Fruit fly (Drosophila melanogaster) whole organism, embryonic: ENCODE measurements around the gene Actbeta.
A peak's percentile ranks its signal among the peaks of the same experiment; 100 is the strongest.

Experiments
- Asciz ChIP-seq: fragments of 200-800 bp; sonication (Bioruptor generic); optimal IDR thresholded peaks from 2 replicates; lab custom pipeline; 2017; ENCODE audit warnings: missing biosample characterization, mild to moderate bottlenecking, missing genetic modification characterization, missing genetic modification reagents
- Blimp-1 ChIP-seq: fragments of 200-800 bp; sonication (Bioruptor generic); optimal IDR thresholded peaks from 3 replicates; lab custom pipeline; 2018; ENCODE audit warnings: missing biosample characterization, missing genetic modification characterization, mild to moderate bottlenecking, moderate library complexity, missing genetic modification reagents
- CG1024 ChIP-seq: fragments of 200-800 bp; sonication (Bioruptor generic); IDR thresholded peaks from 2 replicates; pipeline ENCODE4 v1.3.6; 2022; ENCODE audit warnings: missing biosample characterization, missing genetic modification characterization
- CG10366 ChIP-seq: fragments of 200-800 bp; sonication (Bioruptor generic); IDR thresholded peaks from 2 replicates; pipeline ENCODE4 v1.3.6; 2022; ENCODE audit warnings: missing biosample characterization, missing genetic modification characterization
- CG10654 ChIP-seq: fragments of 200-800 bp; sonication (Bioruptor generic); optimal IDR thresholded peaks from 2 replicates; lab custom pipeline; 2016; ENCODE audit warnings: missing biosample characterization, missing genetic modification characterization
- CG11723 ChIP-seq: fragments of 200-800 bp; sonication (Bioruptor generic); optimal IDR thresholded peaks from 2 replicates; lab custom pipeline; 2017; ENCODE audit warnings: missing biosample characterization, mild to moderate bottlenecking, missing genetic modification characterization
- CG14014 ChIP-seq: fragments of 200-800 bp; sonication (Bioruptor generic); IDR thresholded peaks from 2 replicates; pipeline ENCODE4 v1.3.6; 2022; ENCODE audit warnings: missing biosample characterization, missing genetic modification characterization
- CG1529 ChIP-seq: fragments of 200-800 bp; sonication (Bioruptor generic); optimal IDR thresholded peaks from 3 replicates; lab custom pipeline; 2018; ENCODE audit warnings: missing biosample characterization, missing genetic modification characterization
- CG16815 ChIP-seq: fragments of 200-800 bp; sonication (Bioruptor generic); optimal IDR thresholded peaks from 3 replicates; lab custom pipeline; 2017; ENCODE audit warnings: missing biosample characterization, mild to moderate bottlenecking, missing genetic modification characterization
- CG16863 ChIP-seq: fragments of 200-800 bp; sonication (Bioruptor generic); optimal IDR thresholded peaks from 3 replicates; lab custom pipeline; 2016; ENCODE audit warnings: missing biosample characterization, missing genetic modification characterization
- CG17912 ChIP-seq: fragments of 200-800 bp; sonication (Bioruptor generic); optimal IDR thresholded peaks from 2 replicates; lab custom pipeline; 2018; ENCODE audit warnings: missing biosample characterization, mild to moderate bottlenecking, missing genetic modification characterization
- CG2116 ChIP-seq: fragments of 200-800 bp; sonication (Bioruptor generic); optimal IDR thresholded peaks from 3 replicates; lab custom pipeline; 2018; ENCODE audit warnings: missing biosample characterization, mild to moderate bottlenecking, missing genetic modification characterization
- CG31365 ChIP-seq: fragments of 200-800 bp; sonication (Bioruptor generic); optimal IDR thresholded peaks from 2 replicates; lab custom pipeline; 2018; ENCODE audit warnings: missing biosample characterization, mild to moderate bottlenecking, missing genetic modification characterization
- CG32772 ChIP-seq: fragments of 200-800 bp; sonication (Bioruptor generic); IDR thresholded peaks from 2 replicates; pipeline ENCODE4 v1.3.6; 2022; ENCODE audit warnings: missing biosample characterization, missing genetic modification characterization
- CG3407 ChIP-seq: fragments of 200-800 bp; sonication (Bioruptor generic); optimal IDR thresholded peaks from 2 replicates; lab custom pipeline; 2018; ENCODE audit warnings: missing biosample characterization, mild to moderate bottlenecking, missing genetic modification characterization
- CG3847 ChIP-seq: fragments of 200-800 bp; sonication (Bioruptor generic); IDR thresholded peaks from 2 replicates; pipeline ENCODE4 v1.3.6; 2022; ENCODE audit warnings: missing biosample characterization, missing genetic modification characterization
- CG3995 ChIP-seq: fragments of 200-800 bp; sonication (Bioruptor generic); optimal IDR thresholded peaks from 3 replicates; lab custom pipeline; 2016; ENCODE audit warnings: missing biosample characterization, missing genetic modification characterization
- CG4282 ChIP-seq: fragments of 200-800 bp; sonication (Bioruptor generic); optimal IDR thresholded peaks from 2 replicates; lab custom pipeline; 2016; ENCODE audit warnings: missing biosample characterization, missing genetic modification characterization
- CG43689 ChIP-seq: fragments of 200-800 bp; sonication (Bioruptor generic); IDR thresholded peaks from 2 replicates; pipeline ENCODE4 v1.3.6; 2022; ENCODE audit warnings: missing biosample characterization, missing genetic modification characterization
- CG4404 ChIP-seq: fragments of 200-800 bp; sonication (Bioruptor generic); IDR thresholded peaks from 2 replicates; pipeline ENCODE4 v1.3.6; 2022; ENCODE audit warnings: missing biosample characterization, missing genetic modification characterization
- CG4617 ChIP-seq: fragments of 200-800 bp; sonication (Bioruptor generic); optimal IDR thresholded peaks from 3 replicates; lab custom pipeline; 2016; ENCODE audit warnings: missing biosample characterization, missing genetic modification characterization, borderline replicate concordance
- CG7556 ChIP-seq: fragments of 200-800 bp; sonication (Bioruptor generic); optimal IDR thresholded peaks from 2 replicates; lab custom pipeline; 2017; ENCODE audit warnings: missing biosample characterization, mild to moderate bottlenecking, missing genetic modification characterization
- CG8478 ChIP-seq: fragments of >200 bp; optimal IDR thresholded peaks from 2 replicates; lab custom pipeline; 2018
- CG8765 ChIP-seq: fragments of 200-800 bp; sonication (Bioruptor generic); IDR thresholded peaks from 2 replicates; pipeline ENCODE4 v1.3.6; 2022; ENCODE audit warnings: missing biosample characterization, missing genetic modification characterization
- CG8924 ChIP-seq: fragments of 200-800 bp; optimal IDR thresholded peaks from 3 replicates; lab custom pipeline; 2019; ENCODE audit warnings: missing biosample characterization, mild to moderate bottlenecking, missing genetic modification characterization, moderate library complexity
- CG9609 ChIP-seq: fragments of 200-800 bp; sonication (Bioruptor generic); optimal IDR thresholded peaks from 3 replicates; lab custom pipeline; 2016; ENCODE audit warnings: missing biosample characterization, missing genetic modification characterization
- CTCF ChIP-seq: fragments of 200-800 bp; sonication (Bioruptor generic); optimal IDR thresholded peaks from 2 replicates; lab custom pipeline; 2017; ENCODE audit warnings: missing biosample characterization, mild to moderate bottlenecking, missing genetic modification characterization, moderate library complexity
- D19A ChIP-seq: fragments of 200-800 bp; optimal IDR thresholded peaks from 3 replicates; lab custom pipeline; 2019; ENCODE audit warnings: missing biosample characterization, mild to moderate bottlenecking, missing genetic modification characterization, moderate library complexity
- Dek ChIP-seq: fragments of 200-800 bp; sonication (Bioruptor generic); optimal IDR thresholded peaks from 3 replicates; lab custom pipeline; 2019; ENCODE audit warnings: missing biosample characterization, mild to moderate bottlenecking, missing genetic modification characterization, moderate library complexity
- Dp ChIP-seq: fragments of 200-800 bp; sonication (Bioruptor generic); optimal IDR thresholded peaks from 2 replicates; lab custom pipeline; 2018; ENCODE audit warnings: missing biosample characterization, mild to moderate bottlenecking, missing genetic modification characterization, moderate library complexity
- Eip74EF ChIP-seq, 2 experiments: fragments of 200-800 bp in 1 of 2; fragments of >200 bp in 1 of 2; sonication (Bioruptor generic) in 1 of 2; optimal IDR thresholded peaks; 2 replicates each; lab custom pipeline; 2017 to 2019; ENCODE audit warnings: missing biosample characterization in 2 of 2, missing genetic modification characterization in 2 of 2, mild to moderate bottlenecking in 1 of 2, moderate library complexity in 1 of 2
- HLH3B ChIP-seq: fragments of 200-800 bp; sonication (Bioruptor generic); IDR thresholded peaks from 2 replicates; pipeline ENCODE4 v1.3.6; 2022; ENCODE audit warnings: missing biosample characterization, missing genetic modification characterization
- Hmr ChIP-seq: fragments of 200-800 bp; sonication (Bioruptor generic); optimal IDR thresholded peaks from 3 replicates; lab custom pipeline; 2017; ENCODE audit warnings: mild to moderate bottlenecking, missing biosample characterization, missing genetic modification reagents, missing genetic modification characterization
- Hsf ChIP-seq: fragments of 200-800 bp; sonication (Bioruptor generic); optimal IDR thresholded peaks from 3 replicates; lab custom pipeline; 2016; ENCODE audit warnings: missing biosample characterization, missing genetic modification characterization
- NFAT ChIP-seq: fragments of 200-800 bp; sonication (Bioruptor generic); IDR thresholded peaks from 2 replicates; pipeline ENCODE4 v1.3.6; 2022; ENCODE audit warnings: missing biosample characterization, missing genetic modification characterization
- NK7.1 ChIP-seq: fragments of 200-800 bp; sonication (Bioruptor generic); optimal IDR thresholded peaks from 3 replicates; lab custom pipeline; 2016; ENCODE audit warnings: missing biosample characterization, missing genetic modification characterization
- Neu2 ChIP-seq: fragments of 200-800 bp; sonication (Bioruptor generic); optimal IDR thresholded peaks from 3 replicates; lab custom pipeline; 2016; ENCODE audit warnings: missing biosample characterization, missing genetic modification characterization, borderline replicate concordance
- NfI ChIP-seq: fragments of 200-800 bp; sonication (Bioruptor generic); optimal IDR thresholded peaks from 3 replicates; lab custom pipeline; 2018; ENCODE audit warnings: missing biosample characterization, mild to moderate bottlenecking, missing genetic modification characterization, moderate library complexity
- Pdp1 ChIP-seq, 2 experiments: fragments of 200-800 bp; sonication (Bioruptor generic); optimal IDR thresholded peaks; 3 replicates each; lab custom pipeline; 2016; ENCODE audit warnings: missing biosample characterization in 2 of 2, missing genetic modification characterization in 2 of 2, mild to moderate bottlenecking in 1 of 2, moderate library complexity in 1 of 2
- Ptx1 ChIP-seq: fragments of 200-800 bp; sonication (Bioruptor generic); IDR thresholded peaks from 2 replicates; pipeline ENCODE4 v1.3.6; 2022; ENCODE audit warnings: missing biosample characterization, missing genetic modification characterization
- Rx ChIP-seq: fragments of 200-800 bp; sonication (Bioruptor generic); IDR thresholded peaks from 2 replicates; pipeline ENCODE4 v1.3.6; 2022; ENCODE audit warnings: missing biosample characterization, missing genetic modification characterization
- Spps ChIP-seq: fragments of 200-800 bp; sonication (Bioruptor generic); optimal IDR thresholded peaks from 2 replicates; lab custom pipeline; 2018; ENCODE audit warnings: missing biosample characterization, mild to moderate bottlenecking, missing genetic modification characterization
- abd-A ChIP-seq: fragments of 200-800 bp; sonication (Bioruptor generic); optimal IDR thresholded peaks from 3 replicates; lab custom pipeline; 2019; ENCODE audit warnings: missing biosample characterization, mild to moderate bottlenecking, missing genetic modification characterization, moderate library complexity
- gem ChIP-seq: fragments of 200-800 bp; sonication (Bioruptor generic); optimal IDR thresholded peaks from 2 replicates; lab custom pipeline; 2019; ENCODE audit warnings: missing biosample characterization, mild to moderate bottlenecking, missing genetic modification characterization, moderate library complexity
- grn ChIP-seq: fragments of 200-800 bp; sonication (Bioruptor generic); optimal IDR thresholded peaks from 3 replicates; lab custom pipeline; 2017; ENCODE audit warnings: missing biosample characterization, missing genetic modification characterization
- oc ChIP-seq: fragments of 200-800 bp; sonication (Bioruptor generic); optimal IDR thresholded peaks from 2 replicates; lab custom pipeline; 2018; ENCODE audit warnings: missing biosample characterization, mild to moderate bottlenecking, missing genetic modification characterization, moderate library complexity
- slou ChIP-seq: fragments of 200-800 bp; sonication (Bioruptor generic); optimal IDR thresholded peaks from 3 replicates; lab custom pipeline; 2016; ENCODE audit warnings: missing biosample characterization, missing genetic modification characterization
- stwl ChIP-seq: fragments of 200-800 bp; sonication (Bioruptor generic); optimal IDR thresholded peaks from 3 replicates; lab custom pipeline; 2018; ENCODE audit warnings: missing biosample characterization, mild to moderate bottlenecking, missing genetic modification characterization, moderate library complexity
- tin ChIP-seq: fragments of 200-800 bp; sonication (Bioruptor generic); optimal IDR thresholded peaks from 3 replicates; lab custom pipeline; 2016; ENCODE audit warnings: missing biosample characterization, missing genetic modification characterization
- trem ChIP-seq: fragments of 200-800 bp; optimal IDR thresholded peaks from 3 replicates; lab custom pipeline; 2019; ENCODE audit warnings: missing biosample characterization, mild to moderate bottlenecking, missing genetic modification characterization, moderate library complexity
- zf30C ChIP-seq: fragments of 200-800 bp; sonication (Bioruptor generic); optimal IDR thresholded peaks from 3 replicates; lab custom pipeline; 2018; ENCODE audit warnings: missing biosample characterization, mild to moderate bottlenecking, missing genetic modification characterization
- zfh1 ChIP-seq: fragments of 200-800 bp; sonication (Bioruptor generic); IDR thresholded peaks from 3 replicates; pipeline ENCODE4 v1.3.6; 2022; ENCODE audit warnings: missing biosample characterization, missing genetic modification characterization

The Actbeta gene

DNA sequence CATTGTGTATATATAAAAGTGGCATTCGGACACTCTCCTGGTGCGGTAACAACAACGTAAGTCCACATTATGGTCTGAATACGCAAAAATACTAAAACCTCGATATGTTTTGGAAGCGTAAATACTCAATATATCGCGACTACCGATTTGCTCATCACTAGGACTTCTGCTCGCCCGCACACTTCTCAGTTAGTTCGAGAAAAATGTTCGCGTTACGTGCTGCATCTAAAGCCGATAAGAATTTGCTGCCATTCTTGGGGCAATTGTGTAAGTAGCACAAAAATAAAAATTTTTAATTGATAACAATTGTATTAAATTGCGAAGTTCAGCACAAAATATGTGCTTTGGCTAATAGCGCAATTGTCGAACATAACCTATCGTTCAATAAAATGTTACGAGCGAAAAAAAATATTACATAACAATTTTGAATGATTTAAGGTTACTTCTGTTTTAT, 52.9 kb downstream of the Actbeta start, which contains the start of gene CG11076 (continued):
- TF ChIP-seq D19A (tag; lab: Kevin White, UChicago) (no peak), Asciz (no peak), Eip74EF (GFP tag; optimal IDR thresholded peaks at IDR 0.05; lab: Kevin White, UChicago) (no peak), zfh1 (GFP tag; lab: Robert Waterston, UW) (no peak), HLH3B (GFP tag; lab: Robert Waterston, UW) (no peak), CG9609 (no peak), CG17912 (GFP tag; lab: Kevin White, UChicago) (peak; percentile 82), CG4404 (GFP tag; lab: Robert Waterston, UW) (no peak), CG3995 (GFP tag; lab: Kevin White, UChicago) (peak; percentile 21), CG7556 (GFP tag; lab: Kevin White, UChicago) (no peak), gem (tag; lab: Kevin White, UChicago) (no peak), CG16815 (no peak), CG10366 (no peak), CG11723 (GFP tag; lab: Kevin White, UChicago) (peak; percentile 78), CG2116 (GFP tag; lab: Kevin White, UChicago) (no peak), oc (tag; lab: Kevin White, UChicago) (no peak), grn (GFP tag; lab: Kevin White, UChicago) (no peak), CG8478 (lab: Kevin White, UChicago) (no peak), slou (no peak), CG32772 (GFP tag; lab: Robert Waterston, UW) (no peak), CG10654 (GFP tag; lab: Kevin White, UChicago) (no peak), Hsf (GFP tag; lab: Kevin White, UChicago) (peak; percentile 4), CG4282 (no peak), trem (tag; lab: Kevin White, UChicago) (peak; percentile 26), Spps (no peak), Rx (GFP tag; lab: Robert Waterston, UW) (no peak), CG4617 (GFP tag; lab: Kevin White, UChicago) (peak; percentile 71), CG8924 (tag; lab: Kevin White, UChicago) (no peak), CG31365 (no peak), CG43689 (no peak), CG3847 (GFP tag; lab: Robert Waterston, UW) (no peak), Hmr (GFP tag; lab: Kevin White, UChicago) (no peak), CG16863 (GFP tag; lab: Kevin White, UChicago) (no peak), CG14014 (GFP tag; lab: Robert Waterston, UW) (peak; percentile 22; the same call in 1 of the 2 replicates), CG1024 (GFP tag; lab: Robert Waterston, UW) (no peak; the same call in 1 of the 2 replicates), CG1529 (GFP tag; lab: Kevin White, UChicago) (no peak), zf30C (GFP tag; lab: Kevin White, UChicago) (no peak), stwl (tag; lab: Kevin White, UChicago) (no peak), NFAT (GFP tag; lab: Robert Waterston, UW) (no peak), NK7.1 (peak; percentile 4), NfI (no peak), CG8765 (no peak), tin (GFP tag; lab: Kevin White, UChicago) (no peak), Dek (tag; lab: Kevin White, UChicago) (no peak), Blimp-1 (no peak), Dp (GFP tag; lab: Kevin White, UChicago) (no peak), CG3407 (GFP tag; lab: Kevin White, UChicago) (peak; percentile 29), Neu2 (GFP tag; lab: Kevin White, UChicago) (no peak), Pdp1 (GFP tag; optimal IDR thresholded peaks at IDR 0.05; lab: Kevin White, UChicago) (peak in 1 of 2 experiments; percentile 99), Ptx1 (GFP tag; lab: Robert Waterston, UW) (no peak), CTCF (no peak), abd-A (tag; lab: Kevin White, UChicago) (no peak)
